Worm (Caenorhabditis elegans): ENCODE results near the gene T21H3.5.

T21H3.5 gene

ce11 chrV:1154472-1155278, 9.4 kb downstream of the T21H3.5 start:
- TF ChIP-seq unc-62 (GFP tag; optimal IDR thresholded peaks at IDR 0.05), result no peak

- TF ChIP-seq unc-62 (GFP tag; optimal IDR thresholded peaks at IDR 0.05), result no peak
These were observed 10.2 kb downstream of the T21H3.5 start for ce11 chrV:1153925-1154324.

ce11 chrV:1153387-1153786, 10.7 kb downstream of the T21H3.5 start:
- no peak for TF ChIP-seq unc-62 (GFP tag; optimal IDR thresholded peaks at IDR 0.05)

- no peak for TF ChIP-seq unc-62 (GFP tag; optimal IDR thresholded peaks at IDR 0.05)
These were observed 11.4 kb downstream of the T21H3.5 start for ce11 chrV:1152736-1153135.

- TF ChIP-seq unc-62 (GFP tag; optimal IDR thresholded peaks at IDR 0.05), result no peak
These were observed 12.3 kb downstream of the T21H3.5 start for ce11 chrV:1151830-1152229.

- TF ChIP-seq unc-62 (GFP tag; optimal IDR thresholded peaks at IDR 0.05), result no peak
These were observed 12.8 kb downstream of the T21H3.5 start for ce11 chrV:1151324-1151742.

- TF ChIP-seq unc-62 (GFP tag; optimal IDR thresholded peaks at IDR 0.05), result no peak
These were observed 14.1 kb downstream of the T21H3.5 start for ce11 chrV:1149734-1150669.

- no peak for TF ChIP-seq unc-62 (GFP tag; optimal IDR thresholded peaks at IDR 0.05)
These were observed 21.8 kb downstream of the T21H3.5 start for ce11 chrV:1142251-1142650.

- TF ChIP-seq unc-62 (GFP tag; optimal IDR thresholded peaks at IDR 0.05), result no peak
These were observed 22.7 kb downstream of the T21H3.5 start, which contains the start of gene cutl-22 for ce11 chrV:1141433-1141832. cutl-22 (plus strand) TSS chrV:1141733.

ce11 chrV:1140806-1141205, 23.3 kb downstream of the T21H3.5 start:
- no peak for TF ChIP-seq unc-62 (GFP tag; optimal IDR thresholded peaks at IDR 0.05)

ce11 chrV:1134302-1134701, 29.8 kb downstream of the T21H3.5 start, which contains the start of gene cpr-8:
cpr-8 (plus strand) TSS chrV:1134602.
- TF ChIP-seq unc-62 (GFP tag; optimal IDR thresholded peaks at IDR 0.05), result no peak

ce11 chrV:1133840-1134239, 30.3 kb downstream of the T21H3.5 start, which contains the start of gene cpr-5:
cpr-5 (minus strand) TSS chrV:1134036.
- TF ChIP-seq unc-62 (GFP tag; optimal IDR thresholded peaks at IDR 0.05), result no peak

ce11 chrV:1133223-1133622, 30.9 kb downstream of the T21H3.5 start:
- no peak for TF ChIP-seq unc-62 (GFP tag; optimal IDR thresholded peaks at IDR 0.05)

ce11 chrV:1131880-1132623, 32.0 kb downstream of the T21H3.5 start, which contains the start of gene W07B8.4:
W07B8.4 (minus strand) TSS chrV:1131930.
- no peak for TF ChIP-seq unc-62 (GFP tag; optimal IDR thresholded peaks at IDR 0.05)

- TF ChIP-seq unc-62 (GFP tag; optimal IDR thresholded peaks at IDR 0.05), result no peak
These were observed 44.0 kb downstream of the T21H3.5 start for ce11 chrV:1120101-1120500.

- TF ChIP-seq unc-62 (GFP tag; optimal IDR thresholded peaks at IDR 0.05), result no peak
These were observed 51.4 kb downstream of the T21H3.5 start, which contains the start of gene Y50D4B.1 for ce11 chrV:1112658-1113057. Y50D4B.1 (plus strand) TSS chrV:1112958.
